Worm (Caenorhabditis elegans): Measurements from ENCODE around the gene B0303.14.
A peak's percentile ranks its signal among the peaks of the same experiment; 100 is the strongest.

Gene B0303.14

DNA sequence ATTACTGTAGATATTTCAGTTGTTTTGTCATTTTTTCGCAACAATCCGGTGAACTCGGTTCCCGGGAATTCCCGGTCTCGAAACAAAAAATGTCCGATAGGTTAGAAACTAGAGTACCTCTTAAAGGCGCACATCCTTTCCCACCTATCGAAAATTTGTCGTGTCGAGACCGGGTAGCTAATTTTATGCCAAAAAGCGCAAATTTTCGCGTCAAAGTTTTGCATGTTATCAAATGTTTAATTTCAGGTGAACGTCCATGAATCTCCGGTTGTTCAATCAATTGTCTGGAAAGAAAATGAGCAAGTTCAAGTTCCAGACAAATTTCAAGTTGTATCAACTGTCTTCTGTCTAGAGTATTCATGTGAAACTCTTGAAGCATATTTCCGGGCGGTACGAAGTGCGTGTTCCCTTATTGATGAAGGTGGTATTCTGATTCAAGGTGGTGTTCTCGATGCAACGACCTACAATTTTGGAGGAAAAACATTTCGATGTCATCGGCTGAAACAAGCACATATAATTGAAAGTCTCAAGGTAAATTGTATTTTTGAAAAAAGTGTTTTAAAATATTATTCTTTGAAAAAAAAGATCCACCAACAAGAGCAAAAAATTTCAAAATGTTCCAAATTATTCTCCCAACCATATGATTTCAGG is 30.3 kb downstream of the B0303.14 start (continued):
- TF ChIP-seq madf-3 (GFP tag; IDR thresholded peaks at IDR 0.05) (0 out of 2 replicates have a peak, but pooled peaks have one; percentile 56), F55B11.4 (tag; optimal IDR thresholded peaks at IDR 0.05; ENCODE audit: borderline replicate concordance, insufficient read depth) (no peak), dpff-1 (tag; optimal IDR thresholded peaks at IDR 0.05) (peak; percentile 64), ZK185.1 (tag; optimal IDR thresholded peaks at IDR 0.05; ENCODE audit: poor library complexity, severe bottlenecking) (peak; percentile 28), mxl-1 (tag; optimal IDR thresholded peaks at IDR 0.05) (no peak), pbrm-1 (GFP tag; IDR thresholded peaks at IDR 0.05) (peak; percentile 60; the same call in 1 of the 2 replicates), T26A5.8 (tag; optimal IDR thresholded peaks at IDR 0.05) (peak; percentile 29)

DNA sequence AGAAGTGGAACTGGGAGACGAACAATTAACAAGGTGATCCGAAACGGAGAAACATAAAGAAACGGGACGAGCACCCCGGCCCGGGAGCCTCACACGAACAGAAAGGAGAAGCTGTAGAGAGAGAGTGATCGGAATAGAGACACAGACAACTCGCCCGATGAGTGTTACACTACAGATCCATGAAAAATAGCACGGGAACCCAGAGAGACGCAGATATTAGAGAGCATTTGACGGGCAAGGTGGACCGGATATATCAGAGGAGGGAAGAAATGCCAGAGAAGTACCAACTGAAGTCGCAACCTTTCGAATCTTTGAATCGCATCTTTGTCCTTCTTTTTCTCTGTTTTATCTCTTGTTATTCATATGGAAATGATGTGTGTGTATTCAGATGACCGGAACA is 31.6 kb downstream of the B0303.14 start, which contains the start of gene anmt-1:
Gene anmt-1 (plus strand): TSS at position 388 of the 400 bp plus-strand sequence.
- TF ChIP-seq lin-35 (GFP tag; optimal IDR thresholded peaks at IDR 0.05) (no peak), Y53G8AR.9 (GFP tag; conservative IDR thresholded peaks at IDR 0.05) (no peak), hmg-1.2 (GFP tag; IDR thresholded peaks at IDR 0.05) (peak; percentile 35; the same call in 1 of the 2 replicates)

DNA sequence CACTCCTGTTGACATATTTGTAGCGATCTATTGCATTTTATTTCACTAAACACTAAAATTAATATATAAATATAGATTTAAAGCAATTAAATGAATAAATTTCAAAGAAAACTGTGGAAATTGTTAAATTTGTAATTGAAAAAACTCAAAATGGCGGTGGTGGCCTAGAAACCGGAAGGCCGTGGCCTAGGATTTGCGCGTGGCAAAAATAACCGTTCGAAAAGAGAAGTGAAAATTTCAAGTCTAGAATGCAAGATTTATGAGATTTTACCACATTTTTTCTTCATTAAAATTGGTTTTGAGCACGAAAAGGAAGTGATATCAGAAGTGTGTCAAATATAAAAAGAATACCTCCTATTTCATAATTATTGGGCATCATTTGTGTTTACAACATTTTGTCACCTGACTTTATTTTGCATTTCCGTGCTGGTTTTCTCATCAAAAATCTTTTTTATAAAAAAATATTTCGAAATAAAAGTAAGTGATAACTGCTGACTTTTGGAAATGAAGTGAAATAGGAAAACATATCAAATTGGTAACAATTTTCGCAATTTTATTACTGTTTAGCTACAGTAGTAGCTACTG is 32.2 kb downstream of the B0303.14 start, which contains the start of gene fli-1:
Gene fli-1 (minus strand): TSS at position 58 of the 585 bp plus-strand sequence.
- peak; percentile 99 for TF ChIP-seq madf-6 (GFP tag; IDR thresholded peaks at IDR 0.05)
- TF ChIP-seq madf-3 (GFP tag; IDR thresholded peaks at IDR 0.05) = peak; percentile 37; the same call in 1 of the 2 replicates
- no peak for TF ChIP-seq rcor-1 (GFP tag; IDR thresholded peaks at IDR 0.05)
- no peak for TF ChIP-seq nhr-120 (GFP tag; IDR thresholded peaks at IDR 0.05)
- no peak for TF ChIP-seq nfya-2 (GFP tag; IDR thresholded peaks at IDR 0.05)
- no peak for TF ChIP-seq F39B2.1 (GFP tag; IDR thresholded peaks at IDR 0.05)
- no peak; the same call in 1 of the 2 replicates for TF ChIP-seq ekl-4 (GFP tag; IDR thresholded peaks at IDR 0.05)
- TF ChIP-seq chd-7 (tag; optimal IDR thresholded peaks at IDR 0.05) = no peak
- no peak for TF ChIP-seq aptf-3 (GFP tag; IDR thresholded peaks at IDR 0.05)
- TF ChIP-seq lsl-1 (GFP tag; optimal IDR thresholded peaks at IDR 0.05) = peak; percentile 74
- no peak for TF ChIP-seq snpc-4 (GFP tag; optimal IDR thresholded peaks at IDR 0.05)
- peak in 1 of 4 experiments; percentile 21 for TF ChIP-seq snpc-4 (tag; optimal IDR thresholded peaks at IDR 0.05)
- no peak for TF ChIP-seq B0336.3 (GFP tag; IDR thresholded peaks at IDR 0.05)
- no peak for TF ChIP-seq mxl-1 (tag; optimal IDR thresholded peaks at IDR 0.05)
- no peak for TF ChIP-seq repo-1 (tag; optimal IDR thresholded peaks at IDR 0.05)
- TF ChIP-seq unc-62 (GFP tag; optimal IDR thresholded peaks at IDR 0.05) = no peak
- peak; percentile 88 for TF ChIP-seq unc-130 (GFP tag; optimal IDR thresholded peaks at IDR 0.05)
- no peak; the same call in 1 of the 2 replicates for TF ChIP-seq ztf-25 (GFP tag; IDR thresholded peaks at IDR 0.05)
- peak; percentile 35 for TF ChIP-seq tbp1 (GFP tag; optimal IDR thresholded peaks at IDR 0.05)
- no peak for TF ChIP-seq nhr-80 (tag; optimal IDR thresholded peaks at IDR 0.05)
- TF ChIP-seq mel-28 (tag; optimal IDR thresholded peaks at IDR 0.05; ENCODE audit: borderline replicate concordance) = no peak
- peak; percentile 79 for TF ChIP-seq dox-1 (GFP tag; IDR thresholded peaks at IDR 0.05)
- no peak for TF ChIP-seq lag-1 (GFP tag; IDR thresholded peaks at IDR 0.05)
- TF ChIP-seq xnd-1 (tag; optimal IDR thresholded peaks at IDR 0.05) = peak; percentile 88
- no peak for TF ChIP-seq F37B4.10 (GFP tag; IDR thresholded peaks at IDR 0.05)
- peak; percentile 68; the same call in 1 of the 2 replicates for TF ChIP-seq B0019.2 (GFP tag; conservative IDR thresholded peaks at IDR 0.05)
- TF ChIP-seq ceh-58 (GFP tag; IDR thresholded peaks at IDR 0.05) = no peak
- TF ChIP-seq Y53G8AR.9 (GFP tag; conservative IDR thresholded peaks at IDR 0.05) = no peak
- peak; percentile 85 for TF ChIP-seq lin-54 (GFP tag; optimal IDR thresholded peaks at IDR 0.05)
- 0 out of 2 replicates have a peak, but pooled peaks have one; percentile 22 for TF ChIP-seq hmg-1.2 (GFP tag; IDR thresholded peaks at IDR 0.05)
- peak; percentile 73 for TF ChIP-seq D2030.7 (GFP tag; IDR thresholded peaks at IDR 0.05)
- peak; percentile 68 for TF ChIP-seq snpc-3.4 (tag; optimal IDR thresholded peaks at IDR 0.05)
- no peak for TF ChIP-seq ztf-22 (GFP tag; optimal IDR thresholded peaks at IDR 0.05)
- no peak for TF ChIP-seq zim-3 (tag; optimal IDR thresholded peaks at IDR 0.05)
- TF ChIP-seq cebp-1 (GFP tag; IDR thresholded peaks at IDR 0.05) = peak; percentile 72; the same call in 1 of the 2 replicates
- TF ChIP-seq cebp-1 (tag; optimal IDR thresholded peaks at IDR 0.05) = peak; percentile 90
- no peak for TF ChIP-seq mes-4 (tag; optimal IDR thresholded peaks at IDR 0.05)
